Fruit fly (Drosophila melanogaster) whole organism, prepupa: Measurements from ENCODE around the gene Obp99a.

Source experiments
- CG11762 ChIP-seq: fragments of 200-800 bp; sonication (Bioruptor generic); optimal IDR thresholded peaks from 3 replicates; lab custom pipeline; 2016; ENCODE audit warnings: missing biosample characterization, missing genetic modification characterization; ENCODE audit not compliant: insufficient read depth
- CG11902 ChIP-seq: fragments of 200-800 bp; sonication (Bioruptor generic); optimal IDR thresholded peaks from 3 replicates; lab custom pipeline; 2016; ENCODE audit warnings: missing biosample characterization, missing genetic modification characterization
- CG15336 ChIP-seq: fragments of 200-800 bp; sonication (Bioruptor generic); IDR thresholded peaks from 2 replicates; pipeline ENCODE4 v1.3.6; 2022; ENCODE audit warnings: missing biosample characterization, missing genetic modification characterization
- CG1621 ChIP-seq: fragments of 200-800 bp; sonication (Bioruptor generic); optimal IDR thresholded peaks from 3 replicates; lab custom pipeline; 2018; ENCODE audit warnings: missing biosample characterization, mild to moderate bottlenecking, missing genetic modification characterization
- CG16779 ChIP-seq: fragments of 200-800 bp; sonication (Bioruptor generic); optimal IDR thresholded peaks from 3 replicates; lab custom pipeline; 2017; ENCODE audit warnings: missing biosample characterization, mild to moderate bottlenecking, missing genetic modification characterization
- CG32006 ChIP-seq: fragments of 200-800 bp; sonication (Bioruptor generic); optimal IDR thresholded peaks from 3 replicates; lab custom pipeline; 2017; ENCODE audit warnings: missing biosample characterization, mild to moderate bottlenecking, missing genetic modification characterization
- CG3919 ChIP-seq: fragments of 200-800 bp; sonication (Bioruptor generic); optimal IDR thresholded peaks from 3 replicates; lab custom pipeline; 2016; ENCODE audit warnings: missing biosample characterization, missing genetic modification characterization
- CG4318 ChIP-seq: fragments of 200-800 bp; sonication (Bioruptor generic); optimal IDR thresholded peaks from 3 replicates; lab custom pipeline; 2017; ENCODE audit warnings: missing biosample characterization, mild to moderate bottlenecking, missing genetic modification characterization
- CG6163 ChIP-seq: fragments of 200-800 bp; sonication (Bioruptor generic); IDR thresholded peaks from 3 replicates; pipeline ENCODE4 v1.3.6; 2022; ENCODE audit warnings: missing biosample characterization, missing genetic modification characterization
- CG6808 ChIP-seq: fragments of 200-800 bp; sonication (Bioruptor generic); optimal IDR thresholded peaks from 3 replicates; lab custom pipeline; 2017; ENCODE audit warnings: missing biosample characterization, missing genetic modification characterization, mild to moderate bottlenecking, moderate library complexity, missing genetic modification reagents
- CG6854 ChIP-seq: fragments of 200-800 bp; sonication (Bioruptor generic); optimal IDR thresholded peaks from 2 replicates; lab custom pipeline; 2017; ENCODE audit warnings: missing biosample characterization, mild to moderate bottlenecking, missing genetic modification characterization
- CG8119 ChIP-seq: fragments of 200-800 bp; sonication (Bioruptor generic); IDR thresholded peaks from 3 replicates; pipeline ENCODE4 v1.3.6; 2022; ENCODE audit warnings: missing biosample characterization, missing genetic modification characterization
- CG8632 ChIP-seq: fragments of 200-800 bp; sonication (Bioruptor generic); optimal IDR thresholded peaks from 3 replicates; lab custom pipeline; 2016; ENCODE audit warnings: missing biosample characterization, missing genetic modification characterization
- CG9139 ChIP-seq: fragments of 200-800 bp; sonication (Bioruptor generic); optimal IDR thresholded peaks from 3 replicates; lab custom pipeline; 2017; ENCODE audit warnings: missing biosample characterization, mild to moderate bottlenecking, missing genetic modification characterization
- Eip75B ChIP-seq: fragments of 200-800 bp; sonication (Bioruptor generic); optimal IDR thresholded peaks from 3 replicates; lab custom pipeline; 2016; ENCODE audit warnings: missing biosample characterization, missing genetic modification characterization
- Eip78C ChIP-seq: fragments of 200-800 bp; sonication (Bioruptor generic); peaks from one replicate; lab custom pipeline; 2016; ENCODE audit warnings: missing biosample characterization, missing genetic modification characterization
- Ets21C ChIP-seq: fragments of 200-800 bp; sonication (Bioruptor generic); optimal IDR thresholded peaks from 3 replicates; lab custom pipeline; 2016; ENCODE audit warnings: missing biosample characterization, missing genetic modification characterization
- Hr39 ChIP-seq: fragments of 200-800 bp; sonication (Bioruptor generic); optimal IDR thresholded peaks from 2 replicates; lab custom pipeline; 2016; ENCODE audit warnings: missing biosample characterization, missing genetic modification characterization
- Hr4 ChIP-seq: fragments of 200-800 bp; sonication (Bioruptor generic); optimal IDR thresholded peaks from 3 replicates; lab custom pipeline; 2016; ENCODE audit warnings: missing biosample characterization, missing genetic modification characterization
- Lpt ChIP-seq: fragments of 200-800 bp; sonication (Bioruptor generic); optimal IDR thresholded peaks from 3 replicates; lab custom pipeline; 2016; ENCODE audit warnings: missing biosample characterization, missing genetic modification characterization
- Sox14 ChIP-seq: fragments of 200-800 bp; sonication (Bioruptor generic); optimal IDR thresholded peaks from 3 replicates; lab custom pipeline; 2016; ENCODE audit warnings: missing biosample characterization, missing genetic modification characterization
- achi ChIP-seq: fragments of 200-800 bp; sonication (Bioruptor generic); optimal IDR thresholded peaks from 3 replicates; lab custom pipeline; 2016; ENCODE audit warnings: missing biosample characterization, missing genetic modification characterization
- cyc ChIP-seq: fragments of 200-800 bp; sonication (Bioruptor generic); optimal IDR thresholded peaks from 3 replicates; lab custom pipeline; 2016; ENCODE audit warnings: missing biosample characterization, missing genetic modification characterization
- dsx ChIP-seq: fragments of 200-800 bp; optimal IDR thresholded peaks from 3 replicates; lab custom pipeline; 2019; ENCODE audit warnings: missing biosample characterization, mild to moderate bottlenecking, missing genetic modification characterization, moderate library complexity; ENCODE audit not compliant: poor library complexity, severe bottlenecking
- eg ChIP-seq: fragments of 200-800 bp; sonication (Bioruptor generic); IDR thresholded peaks from 3 replicates; pipeline ENCODE4 v1.3.6; 2022; ENCODE audit warnings: missing biosample characterization, missing genetic modification characterization
- esn ChIP-seq: fragments of 200-800 bp; sonication (Bioruptor generic); optimal IDR thresholded peaks from 2 replicates; lab custom pipeline; 2016; ENCODE audit warnings: missing biosample characterization, mild to moderate bottlenecking, missing genetic modification characterization, moderate library complexity
- fd59A ChIP-seq: fragments of 200-800 bp; sonication (Bioruptor generic); optimal IDR thresholded peaks from 2 replicates; lab custom pipeline; 2017; ENCODE audit warnings: missing biosample characterization, mild to moderate bottlenecking, missing genetic modification characterization, missing genetic modification reagents
- fd85E ChIP-seq: fragments of 200-800 bp; sonication (Bioruptor generic); optimal IDR thresholded peaks from 3 replicates; lab custom pipeline; 2016; ENCODE audit warnings: missing biosample characterization, missing genetic modification characterization
- ss ChIP-seq, 2 experiments: fragments of 200-800 bp; sonication (Bioruptor generic); optimal IDR thresholded peaks; 2 replicates in 1 of 2; 3 replicates in 1 of 2; lab custom pipeline; 2017 to 2018; ENCODE audit warnings: mild to moderate bottlenecking in 2 of 2, missing biosample characterization in 2 of 2, missing genetic modification characterization in 2 of 2, moderate library complexity in 1 of 2

Obp99a gene

DNA sequence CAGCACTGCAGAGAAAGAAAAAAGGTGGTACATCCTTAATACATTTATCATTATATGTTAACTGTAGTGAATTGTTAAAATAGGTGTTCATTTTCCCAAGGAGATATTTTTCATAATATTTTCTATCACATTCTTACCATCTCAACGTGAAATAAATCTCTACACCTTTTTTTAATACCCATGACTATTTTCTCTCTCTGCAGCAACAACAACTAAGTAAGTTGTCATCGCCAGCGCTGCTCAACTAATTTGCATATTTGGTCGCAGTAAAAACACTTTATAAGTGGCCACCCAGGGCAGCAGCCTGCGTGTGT lies 19.0 kb downstream of the Obp99a start (continued):
- TF ChIP-seq dsx (no peak), CG3919 (GFP tag; lab: Kevin White, UChicago) (peak; percentile 61), cyc (GFP tag; lab: Kevin White, UChicago) (peak; percentile 30), fd59A (GFP tag; lab: Kevin White, UChicago) (peak; percentile 55), esn (GFP tag; lab: Kevin White, UChicago) (peak; percentile 48), ss (GFP tag; optimal IDR thresholded peaks at IDR 0.05; lab: Kevin White, UChicago) (no peak)

DNA sequence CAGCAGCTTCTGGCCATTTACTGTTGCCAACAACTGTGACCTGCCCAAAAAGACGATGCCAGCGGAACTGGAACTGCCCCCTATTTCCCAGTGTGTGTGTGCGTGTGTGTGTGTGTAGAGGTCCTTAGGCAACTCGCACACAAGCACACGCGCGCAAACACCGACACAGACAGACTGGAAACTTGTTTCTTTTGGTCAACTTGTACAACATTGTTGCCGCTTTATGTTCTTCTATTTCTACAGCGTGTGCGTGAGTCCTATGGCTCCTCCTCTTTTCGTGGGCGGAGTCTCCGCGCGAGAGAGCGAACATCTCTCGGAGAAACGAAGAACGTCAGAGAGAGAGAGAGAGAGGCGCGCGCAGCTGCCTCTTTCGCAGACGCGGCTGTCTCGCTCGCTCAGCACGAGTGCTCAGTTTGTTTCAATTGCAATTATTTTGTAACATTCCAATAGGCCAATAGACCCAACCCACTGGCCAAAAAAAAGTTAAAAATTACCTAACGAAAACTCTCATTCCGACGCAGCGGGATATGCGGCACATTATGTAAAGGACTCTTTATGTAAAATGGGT lies 19.6 kb downstream of the Obp99a start:
- TF ChIP-seq dsx: peak; percentile 100
- 0 out of 3 replicates have a peak, but pooled peaks have one; percentile 5 for TF ChIP-seq CG6163 (GFP tag; lab: Robert Waterston, UW)
- no peak for TF ChIP-seq CG32006
- 0 out of 3 replicates have a peak, but pooled peaks have one; percentile 19 for TF ChIP-seq eg (GFP tag; lab: Robert Waterston, UW)
- TF ChIP-seq Ets21C (GFP tag; lab: Kevin White, UChicago): no peak

DNA sequence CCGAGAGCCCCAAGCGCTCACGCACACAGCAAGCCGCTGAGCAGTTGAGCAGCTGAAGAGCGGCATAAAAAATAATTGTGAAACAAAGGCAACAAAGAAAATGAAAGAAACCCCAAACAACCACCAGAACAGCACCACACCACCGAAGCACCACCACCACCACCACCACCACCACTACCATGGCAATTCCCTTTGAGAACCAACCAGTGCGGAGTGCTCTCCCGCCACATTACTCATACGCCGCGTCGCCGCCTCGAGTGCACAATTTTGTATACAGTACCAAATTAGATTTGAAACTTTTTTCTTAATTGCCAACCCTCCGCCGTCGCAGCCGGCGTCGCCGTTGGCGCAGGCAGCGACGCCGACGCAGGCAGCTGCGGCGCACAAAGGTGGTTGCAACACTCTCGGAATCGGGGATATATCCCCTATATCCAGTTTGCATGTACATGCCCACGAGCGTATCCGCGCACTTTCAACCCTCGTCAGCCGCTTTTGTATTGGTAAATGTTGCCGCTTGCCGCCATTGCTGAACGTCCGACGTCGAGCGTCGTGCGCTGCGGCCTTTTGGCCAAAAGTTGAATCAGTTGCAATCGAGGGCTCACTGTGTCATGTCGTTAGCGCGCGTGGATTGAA lies 20.7 kb downstream of the Obp99a start, which contains the start of gene dmrt99B:
dmrt99B (plus strand) TSS at position 583 of the 633 bp plus-strand sequence.
- peak; percentile 43 for TF ChIP-seq dsx
- TF ChIP-seq CG6808: no peak
- 0 out of 3 replicates have a peak, but pooled peaks have one; percentile 20 for TF ChIP-seq eg (GFP tag; lab: Robert Waterston, UW)
- TF ChIP-seq CG11762: no peak
- peak; percentile 29 for TF ChIP-seq Sox14 (GFP tag; lab: Kevin White, UChicago)

DNA sequence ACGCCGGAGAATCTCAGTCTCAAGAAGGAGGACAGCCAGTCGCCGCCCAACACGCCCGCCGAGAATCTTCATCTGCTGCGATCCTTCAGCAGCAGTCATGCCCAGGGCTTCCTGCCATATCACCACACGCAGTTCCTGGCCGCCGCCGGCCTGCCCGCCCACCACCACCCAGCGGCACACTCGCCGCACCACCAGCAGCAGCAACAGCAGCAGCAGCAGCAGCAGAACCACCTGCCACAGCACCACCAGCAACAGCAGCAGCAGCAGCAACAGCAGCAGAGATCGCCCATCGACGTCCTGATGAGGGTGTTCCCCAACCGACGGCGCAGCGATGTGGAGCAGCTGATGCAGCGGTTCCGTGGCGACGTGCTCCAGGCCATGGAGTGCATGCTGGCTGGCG lies 24.3 kb downstream of the Obp99a start:
- TF ChIP-seq CG9139 (GFP tag; lab: Kevin White, UChicago) (no peak), CG8119 (GFP tag; lab: Robert Waterston, UW) (no peak), Eip78C (GFP tag; lab: Kevin White, UChicago) (no peak)

DNA sequence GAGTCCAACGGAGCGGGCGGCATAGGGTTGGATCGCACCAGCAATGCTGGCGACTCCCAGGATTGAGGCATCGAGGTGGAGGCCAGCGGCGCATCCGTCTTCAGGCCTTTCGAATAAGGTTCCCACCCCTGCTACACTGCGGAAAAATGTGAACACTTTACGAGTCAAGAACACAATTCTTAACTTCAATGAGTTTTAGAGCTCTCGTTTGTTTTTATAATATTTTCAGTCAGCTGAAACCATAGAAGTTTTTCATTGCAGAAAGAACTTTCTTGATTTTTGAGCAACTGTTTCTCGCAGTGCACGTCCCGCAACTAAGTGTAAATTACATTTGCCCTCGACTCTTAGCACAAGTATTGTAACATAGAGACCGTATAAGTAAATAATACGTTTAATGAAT lies 24.9 kb downstream of the Obp99a start:
- TF ChIP-seq Hr39 (GFP tag; lab: Kevin White, UChicago): peak; percentile 8
- no peak for TF ChIP-seq CG4318 (GFP tag; lab: Kevin White, UChicago)

DNA sequence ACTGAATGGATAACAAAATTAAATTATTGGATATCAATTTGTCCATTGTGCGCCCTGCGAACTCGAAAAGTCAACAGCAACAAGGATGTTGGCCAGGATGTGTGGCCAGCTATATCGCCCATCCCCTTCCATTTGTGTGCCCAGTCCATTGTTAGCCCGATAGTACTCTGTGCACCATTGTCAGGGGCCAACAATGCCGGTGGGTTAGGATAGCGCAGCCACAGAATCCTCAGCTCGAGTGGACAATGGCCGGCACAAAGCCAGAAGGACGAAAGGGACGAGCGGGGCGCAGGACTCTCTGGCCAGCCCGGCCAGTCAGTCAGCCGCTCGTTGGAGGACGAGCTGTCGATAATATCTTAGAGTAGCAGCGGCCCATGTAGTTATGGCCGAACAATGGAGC lies 26.4 kb downstream of the Obp99a start:
- TF ChIP-seq Eip75B (GFP tag; lab: Kevin White, UChicago) (no peak), CG6854 (no peak), CG4318 (GFP tag; lab: Kevin White, UChicago) (no peak), CG3919 (GFP tag; lab: Kevin White, UChicago) (no peak), CG11762 (no peak), fd85E (GFP tag; lab: Kevin White, UChicago) (no peak), cyc (GFP tag; lab: Kevin White, UChicago) (no peak)
- TF ChIP-seq, all 60 proteins: peak for 0

DNA sequence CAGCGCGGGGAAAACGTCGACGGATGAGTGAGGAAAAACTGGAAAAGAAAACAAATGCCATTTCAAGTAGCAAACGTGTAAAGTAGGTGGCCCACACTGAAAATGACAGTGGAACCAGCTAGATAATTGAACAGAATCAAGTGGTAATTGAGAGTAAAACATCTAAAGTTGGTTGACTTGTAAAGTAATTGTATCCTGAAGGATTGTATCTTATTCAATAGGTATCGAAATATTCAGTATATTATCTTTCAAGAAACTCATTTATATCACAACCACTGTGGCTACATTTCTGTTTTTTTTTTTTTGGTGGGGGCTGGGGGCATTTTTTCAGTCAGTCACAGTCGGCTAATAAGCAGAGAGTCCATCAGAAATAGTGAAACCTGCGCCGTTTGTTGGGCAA lies 27.8 kb downstream of the Obp99a start:
- TF ChIP-seq eg (GFP tag; lab: Robert Waterston, UW) (peak; percentile 68; the same call in 2 of the 3 replicates), Hr39 (GFP tag; lab: Kevin White, UChicago) (no peak), ss (GFP tag; optimal IDR thresholded peaks at IDR 0.05; lab: Kevin White, UChicago) (no peak), CG32006 (peak; percentile 26), CG8632 (GFP tag; lab: Kevin White, UChicago) (no peak), CG8119 (GFP tag; lab: Robert Waterston, UW) (peak; percentile 42; the same call in 1 of the 3 replicates), Eip78C (GFP tag; lab: Kevin White, UChicago) (peak; percentile 15), Lpt (GFP tag; lab: Kevin White, UChicago) (no peak), CG6163 (GFP tag; lab: Robert Waterston, UW) (no peak), Hr4 (GFP tag; lab: Kevin White, UChicago) (peak; percentile 12), fd59A (GFP tag; lab: Kevin White, UChicago) (no peak), CG1621 (tag; lab: Kevin White, UChicago) (no peak), CG16779 (no peak), CG15336 (GFP tag; lab: Robert Waterston, UW) (peak; percentile 47; the same call in 1 of the 2 replicates), achi (no peak), CG11902 (GFP tag; lab: Kevin White, UChicago) (no peak)
